Worm (Caenorhabditis elegans): Measurements from ENCODE around the gene C18H7.1.

Gene C18H7.1

DNA sequence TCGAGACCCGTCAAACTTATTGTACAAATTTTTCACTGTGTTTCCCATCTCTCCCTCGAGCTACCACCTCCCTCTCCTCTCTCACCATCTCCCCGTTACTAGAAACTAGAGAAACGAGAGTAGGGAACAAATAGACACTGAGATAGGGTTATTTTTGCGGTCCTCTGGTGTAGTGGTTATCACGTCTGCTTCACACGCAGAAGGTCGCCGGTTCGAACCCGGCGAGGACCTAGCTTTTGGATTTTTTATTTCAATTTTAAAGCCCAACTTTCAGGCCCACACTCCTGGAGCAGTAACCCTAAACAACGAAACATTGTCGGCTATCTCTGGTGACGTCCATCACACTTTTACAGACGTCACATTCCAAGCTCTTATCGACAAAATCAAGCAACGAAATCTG is 5.0 kb downstream of the C18H7.1 start (continued):
- TF ChIP-seq nhr-90 (tag; optimal IDR thresholded peaks at IDR 0.05; ENCODE audit: poor library complexity) (peak; percentile 24), fos-1 (tag; optimal IDR thresholded peaks at IDR 0.05) (peak; percentile 42), xbp-1 (tag; optimal IDR thresholded peaks at IDR 0.05) (peak; percentile 48), ceh-63 (GFP tag; optimal IDR thresholded peaks at IDR 0.05) (no peak), mef-2 (tag; optimal IDR thresholded peaks at IDR 0.05) (no peak), lin-39 (tag; optimal IDR thresholded peaks at IDR 0.05) (no peak), ceh-8 (GFP tag; optimal IDR thresholded peaks at IDR 0.05) (no peak), sptf-1 (tag; optimal IDR thresholded peaks at IDR 0.05) (no peak), elt-3 (tag; optimal IDR thresholded peaks at IDR 0.05) (peak in 1 of 6 experiments; percentile 12), lin-14 (GFP tag; optimal IDR thresholded peaks at IDR 0.05) (peak; percentile 47), unc-62 (GFP tag; optimal IDR thresholded peaks at IDR 0.05) (no peak), rnt-1 (tag; optimal IDR thresholded peaks at IDR 0.05) (peak; percentile 83), zag-1 (tag; optimal IDR thresholded peaks at IDR 0.05) (no peak), mab-9 (GFP tag; IDR thresholded peaks at IDR 0.05) (no peak), swsn-7 (tag; optimal IDR thresholded peaks at IDR 0.05) (peak; percentile 56), efl-1 (optimal IDR thresholded peaks at IDR 0.05) (peak; percentile 33 to 55), efl-1 (GFP tag; optimal IDR thresholded peaks at IDR 0.05 in 1 of 2) (peak; percentile 44 to 96), elt-2 (tag; optimal IDR thresholded peaks at IDR 0.05) (peak; percentile 9), mdl-1 (tag; optimal IDR thresholded peaks at IDR 0.05) (peak in 1 of 2 experiments; percentile 39), C34B4.2 (tag; optimal IDR thresholded peaks at IDR 0.05) (no peak), nhr-19 (GFP tag; conservative IDR thresholded peaks at IDR 0.05) (peak; percentile 64), ztf-4 (tag; optimal IDR thresholded peaks at IDR 0.05) (no peak), lin-15B (tag; optimal IDR thresholded peaks at IDR 0.05) (no peak), nhr-71 (tag; optimal IDR thresholded peaks at IDR 0.05) (peak; percentile 66), nhr-76 (tag; optimal IDR thresholded peaks at IDR 0.05) (no peak), nhr-47 (tag; optimal IDR thresholded peaks at IDR 0.05) (peak; percentile 68), irx-1 (tag; optimal IDR thresholded peaks at IDR 0.05) (peak; percentile 11), fkh-10 (GFP tag; optimal IDR thresholded peaks at IDR 0.05) (peak; percentile 32), ceh-88 (GFP tag; IDR thresholded peaks at IDR 0.05) (no peak), F16B12.6 (tag; optimal IDR thresholded peaks at IDR 0.05) (peak; percentile 2), snpc-4 (tag; optimal IDR thresholded peaks at IDR 0.05) (peak; percentile 27)

DNA sequence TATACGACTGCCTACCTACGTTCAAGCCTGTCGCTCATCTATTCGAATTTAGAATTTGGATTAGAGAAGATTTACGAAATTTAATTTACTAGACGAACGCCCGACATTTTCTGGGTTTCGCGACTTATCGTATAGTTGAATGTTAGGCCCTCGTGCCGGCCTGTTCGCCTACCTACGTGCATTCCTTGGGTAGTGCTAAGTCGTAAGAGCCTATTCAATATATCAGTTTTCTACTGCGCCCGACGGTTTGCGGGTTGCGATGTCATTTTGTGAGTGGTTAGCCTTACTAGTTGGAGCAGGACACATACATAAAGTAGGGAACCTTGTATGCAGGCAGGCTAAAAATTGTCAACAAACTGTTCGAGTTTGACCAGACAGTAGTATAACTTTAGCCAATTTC is 7.6 kb downstream of the C18H7.1 start:
- no peak for TF ChIP-seq C34B4.2 (tag; optimal IDR thresholded peaks at IDR 0.05)
- TF ChIP-seq lin-13 (GFP tag; optimal IDR thresholded peaks at IDR 0.05) = no peak
- TF ChIP-seq vab-15 (tag; optimal IDR thresholded peaks at IDR 0.05) = no peak
- TF ChIP-seq unc-30 (tag; optimal IDR thresholded peaks at IDR 0.05) = no peak
- TF ChIP-seq lin-15B (tag; optimal IDR thresholded peaks at IDR 0.05) = no peak
- no peak for TF ChIP-seq ets-5 (GFP tag; IDR thresholded peaks at IDR 0.05)
- TF ChIP-seq pag-3 (tag; optimal IDR thresholded peaks at IDR 0.05; ENCODE audit: borderline replicate concordance, insufficient read depth) = no peak
- TF ChIP-seq nhr-77 (tag; optimal IDR thresholded peaks at IDR 0.05) = no peak
- no peak for TF ChIP-seq fkh-10 (GFP tag; optimal IDR thresholded peaks at IDR 0.05)
- no peak for TF ChIP-seq hlh-4 (tag; optimal IDR thresholded peaks at IDR 0.05)
- TF ChIP-seq C04F5.9 (tag; optimal IDR thresholded peaks at IDR 0.05) = no peak
- TF ChIP-seq nhr-19 (GFP tag; conservative IDR thresholded peaks at IDR 0.05) = no peak

DNA sequence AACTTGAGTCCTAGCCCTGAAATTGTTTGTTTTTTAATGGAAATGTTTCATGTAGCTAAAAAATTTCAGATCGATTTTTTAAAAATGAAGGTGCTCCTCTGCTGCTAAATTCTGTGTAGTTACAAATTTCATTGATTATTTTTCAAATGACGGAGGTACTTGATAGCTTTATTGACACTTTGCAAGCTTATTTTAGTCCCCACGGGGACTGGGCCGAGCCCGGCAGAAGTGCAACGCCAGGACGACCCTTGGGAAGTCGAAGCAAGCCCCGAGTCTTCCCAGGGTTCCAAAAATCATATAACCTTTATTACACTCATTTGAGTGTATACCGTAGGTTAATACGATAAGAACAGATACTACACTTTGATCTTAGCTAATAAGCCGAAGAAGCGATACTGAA is 8.5 kb downstream of the C18H7.1 start:
- no peak for TF ChIP-seq nhr-20 (tag; optimal IDR thresholded peaks at IDR 0.05)
- TF ChIP-seq elt-2 (tag; optimal IDR thresholded peaks at IDR 0.05) = no peak
- TF ChIP-seq efl-3 (GFP tag; optimal IDR thresholded peaks at IDR 0.05) = no peak
- no peak for TF ChIP-seq sptf-1 (tag; optimal IDR thresholded peaks at IDR 0.05)
- TF ChIP-seq grh-1 (GFP tag; IDR thresholded peaks at IDR 0.05) = no peak
- TF ChIP-seq mab-9 (GFP tag; IDR thresholded peaks at IDR 0.05) = no peak
- TF ChIP-seq ceh-82 (tag; optimal IDR thresholded peaks at IDR 0.05) = no peak
- no peak for TF ChIP-seq egl-27 (tag; optimal IDR thresholded peaks at IDR 0.05)
- TF ChIP-seq nhr-11 (tag; optimal IDR thresholded peaks at IDR 0.05) = no peak
- no peak for TF ChIP-seq unc-130 (tag; optimal IDR thresholded peaks at IDR 0.05)
- no peak for TF ChIP-seq swsn-7 (tag; optimal IDR thresholded peaks at IDR 0.05)
- no peak for TF ChIP-seq vab-15 (tag; optimal IDR thresholded peaks at IDR 0.05)
- no peak for TF ChIP-seq lin-39 (tag; optimal IDR thresholded peaks at IDR 0.05)
- no peak for TF ChIP-seq ztf-11 (tag; optimal IDR thresholded peaks at IDR 0.05)
- no peak for TF ChIP-seq nhr-90 (tag; optimal IDR thresholded peaks at IDR 0.05; ENCODE audit: poor library complexity)
- no peak for TF ChIP-seq nhr-76 (tag; optimal IDR thresholded peaks at IDR 0.05)
- TF ChIP-seq jun-1 (tag; optimal IDR thresholded peaks at IDR 0.05) = no peak
- TF ChIP-seq fkh-4 (tag; optimal IDR thresholded peaks at IDR 0.05; ENCODE audit: borderline replicate concordance) = no peak
- TF ChIP-seq xbp-1 (tag; optimal IDR thresholded peaks at IDR 0.05) = no peak
- TF ChIP-seq sup-37 (GFP tag; optimal IDR thresholded peaks at IDR 0.05) = no peak
